Worm (Caenorhabditis elegans): ENCODE measurements around the gene T05A8.2.

- TF ChIP-seq lsy-2 (tag; optimal IDR thresholded peaks at IDR 0.05) (no peak), alr-1 (tag; optimal IDR thresholded peaks at IDR 0.05) (no peak), nhr-77 (tag; optimal IDR thresholded peaks at IDR 0.05) (no peak), zag-1 (tag; optimal IDR thresholded peaks at IDR 0.05) (no peak)
Observed at ce11 chrII:2681118-2681517, 29.7 kb downstream of the T05A8.2 start, which contains the start of gene F34D6.1.
